Fruit fly (Drosophila melanogaster): ENCODE measurements around the gene spict.
A peak's percentile ranks its signal among the peaks of the same experiment; 100 is the strongest.

The spict gene

DNA sequence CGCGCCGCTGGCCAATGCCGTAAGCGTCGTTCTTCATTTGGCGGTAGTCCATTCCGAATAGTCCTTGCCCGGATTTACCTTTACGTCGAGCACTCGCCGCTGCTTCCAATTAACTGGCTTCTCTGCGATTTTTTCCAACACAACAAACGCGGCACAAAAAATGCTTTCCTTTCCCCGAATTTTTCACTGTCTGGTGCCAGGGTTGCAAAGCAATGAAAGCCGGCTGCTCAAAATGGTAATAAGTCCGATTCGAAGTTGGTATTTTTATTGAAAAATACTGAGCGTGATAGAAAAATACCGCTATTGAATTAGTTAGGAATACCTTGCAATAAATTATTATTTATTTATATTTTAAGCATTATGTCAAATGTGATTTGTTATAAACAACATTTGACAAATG is 7.7 kb downstream of the spict start (continued):
- TF ChIP-seq odd (GFP tag; optimal IDR thresholded peaks at IDR 0.05): no peak
- no peak for TF ChIP-seq CG10543 (GFP tag; optimal IDR thresholded peaks at IDR 0.05)
- TF ChIP-seq CG12155 (GFP tag; optimal IDR thresholded peaks at IDR 0.05): no peak
- no peak for TF ChIP-seq twi (tag; optimal IDR thresholded peaks at IDR 0.05)
- no peak for TF ChIP-seq ttk (GFP tag; IDR thresholded peaks at IDR 0.05)
- no peak for TF ChIP-seq usp (GFP tag; optimal IDR thresholded peaks at IDR 0.05)
- TF ChIP-seq CG4820 (GFP tag; optimal IDR thresholded peaks at IDR 0.05): no peak
- no peak for TF ChIP-seq ci (GFP tag; IDR thresholded peaks at IDR 0.05)
- no peak for TF ChIP-seq CG12299 (tag; optimal IDR thresholded peaks at IDR 0.05)
- no peak for TF ChIP-seq Opbp (GFP tag; IDR thresholded peaks at IDR 0.05; ENCODE audit: partially characterized antibody)
- no peak for TF ChIP-seq Sry-β (GFP tag; optimal IDR thresholded peaks at IDR 0.05)
- no peak for TF ChIP-seq gcm (GFP tag; optimal IDR thresholded peaks at IDR 0.05)
- TF ChIP-seq Spps (tag; optimal IDR thresholded peaks at IDR 0.05): no peak
- no peak for TF ChIP-seq CG17385 (GFP tag; optimal IDR thresholded peaks at IDR 0.05)
- TF ChIP-seq Mad (GFP tag; optimal IDR thresholded peaks at IDR 0.05): no peak
- no peak for TF ChIP-seq ab (GFP tag; optimal IDR thresholded peaks at IDR 0.05)
- TF ChIP-seq MBD-R2 (GFP tag; IDR thresholded peaks at IDR 0.05): peak; percentile 84
- TF ChIP-seq jing (GFP tag; optimal IDR thresholded peaks at IDR 0.05): no peak
- no peak for TF ChIP-seq wek (GFP tag; optimal IDR thresholded peaks at IDR 0.05)
- TF ChIP-seq stwl (tag; optimal IDR thresholded peaks at IDR 0.05): peak; percentile 84
- no peak for TF ChIP-seq vfl (GFP tag; optimal IDR thresholded peaks at IDR 0.05)
- TF ChIP-seq CG10267 (tag; optimal IDR thresholded peaks at IDR 0.05): peak; percentile 64
- no peak for TF ChIP-seq CG10147 (GFP tag; optimal IDR thresholded peaks at IDR 0.05)
- no peak for TF ChIP-seq CG18599 (GFP tag; optimal IDR thresholded peaks at IDR 0.05)
- TF ChIP-seq CG8388 (GFP tag; optimal IDR thresholded peaks at IDR 0.05): no peak
- no peak for TF ChIP-seq schlank (tag; optimal IDR thresholded peaks at IDR 0.05)
- TF ChIP-seq Gsc (GFP tag; IDR thresholded peaks at IDR 0.05): no peak
- no peak for TF ChIP-seq tap (tag; optimal IDR thresholded peaks at IDR 0.05)
- TF ChIP-seq CG1529 (GFP tag; optimal IDR thresholded peaks at IDR 0.05): no peak
- no peak for TF ChIP-seq CG5953 (GFP tag; IDR thresholded peaks at IDR 0.05)
- no peak for TF ChIP-seq abd-A (tag; optimal IDR thresholded peaks at IDR 0.05)
- peak; percentile 41 for TF ChIP-seq sens (GFP tag)
- TF ChIP-seq CG10431 (GFP tag; optimal IDR thresholded peaks at IDR 0.05): no peak
- no peak for TF ChIP-seq CG6813 (GFP tag; optimal IDR thresholded peaks at IDR 0.05)
- no peak for TF ChIP-seq Taf1 (GFP tag; IDR thresholded peaks at IDR 0.05)
- TF ChIP-seq tio (GFP tag; optimal IDR thresholded peaks at IDR 0.05): no peak
- TF ChIP-seq CG2129 (GFP tag; IDR thresholded peaks at IDR 0.05; ENCODE audit: partially characterized antibody): no peak
- no peak for TF ChIP-seq Sox100B (GFP tag; optimal IDR thresholded peaks at IDR 0.05)
- no peak for TF ChIP-seq Atf3 (GFP tag; optimal IDR thresholded peaks at IDR 0.05)
- no peak for TF ChIP-seq CG4404 (GFP tag; IDR thresholded peaks at IDR 0.05)
- peak; percentile 54 for TF ChIP-seq CG12659 (GFP tag; optimal IDR thresholded peaks at IDR 0.05)
- peak; percentile 40; the same call in 1 of the 3 replicates for TF ChIP-seq row (GFP tag; IDR thresholded peaks at IDR 0.05)
- TF ChIP-seq Trl (optimal IDR thresholded peaks at IDR 0.05): no peak
- TF ChIP-seq Trl (GFP tag; optimal IDR thresholded peaks at IDR 0.05): no peak
- no peak for TF ChIP-seq CG13296 (GFP tag; optimal IDR thresholded peaks at IDR 0.05)
- no peak for TF ChIP-seq onecut (GFP tag; IDR thresholded peaks at IDR 0.05)
- no peak for TF ChIP-seq CG6765 (GFP tag; optimal IDR thresholded peaks at IDR 0.05)
- TF ChIP-seq hbn (GFP tag; IDR thresholded peaks at IDR 0.05; ENCODE audit: partially characterized antibody): no peak
- TF ChIP-seq Adf1 (GFP tag; IDR thresholded peaks at IDR 0.05): no peak
- peak; percentile 31 for TF ChIP-seq Rfx (GFP tag; IDR thresholded peaks at IDR 0.05)
- peak in 1 of 3 experiments; percentile 7 for TF ChIP-seq Stat92E (GFP tag; optimal IDR thresholded peaks at IDR 0.05)
- peak; percentile 47 for TF ChIP-seq vvl (GFP tag; IDR thresholded peaks at IDR 0.05)
